Fruit fly (Drosophila melanogaster): ENCODE measurements around the gene sog.
A peak's percentile ranks its signal among the peaks of the same experiment; 100 is the strongest.

sog gene

dm6 chrX:15593477-15594229 is 39.6 kb downstream of the sog start, which contains the start of gene Chsy (continued):
- TF ChIP-seq exex (tag; optimal IDR thresholded peaks at IDR 0.05) (no peak), Pdp1 (GFP tag; optimal IDR thresholded peaks at IDR 0.05) (no peak), mld (GFP tag; IDR thresholded peaks at IDR 0.05; ENCODE audit: partially characterized antibody) (no peak), lola (GFP tag; optimal IDR thresholded peaks at IDR 0.05) (peak in 1 of 3 experiments; percentile 52), CG8765 (GFP tag; IDR thresholded peaks at IDR 0.05) (no peak), lbe (GFP tag; optimal IDR thresholded peaks at IDR 0.05) (no peak), CG2889 (GFP tag; IDR thresholded peaks at IDR 0.05) (no peak), eyg (GFP tag; optimal IDR thresholded peaks at IDR 0.05) (no peak), Vsx1 (GFP tag; optimal IDR thresholded peaks at IDR 0.05) (no peak), scrt (GFP tag; optimal IDR thresholded peaks at IDR 0.05) (no peak), Aef1 (GFP tag; IDR thresholded peaks at IDR 0.05) (no peak), CG12104 (GFP tag; optimal IDR thresholded peaks at IDR 0.05) (no peak), Sox102F (GFP tag; optimal IDR thresholded peaks at IDR 0.05) (no peak), h (optimal IDR thresholded peaks at IDR 0.05) (no peak), psq (GFP tag; optimal IDR thresholded peaks at IDR 0.05) (no peak), esg (GFP tag; conservative IDR thresholded peaks at IDR 0.05) (no peak), Med (GFP tag) (peak; percentile 78), CG31365 (tag; optimal IDR thresholded peaks at IDR 0.05) (no peak), jumu (GFP tag; optimal IDR thresholded peaks at IDR 0.05) (no peak), CG33213 (GFP tag; optimal IDR thresholded peaks at IDR 0.05) (no peak), CG14965 (GFP tag; optimal IDR thresholded peaks at IDR 0.05; ENCODE audit: borderline replicate concordance) (no peak), NC2α (GFP tag; optimal IDR thresholded peaks at IDR 0.05) (no peak), peb (GFP tag; IDR thresholded peaks at IDR 0.05) (no peak), CG13296 (GFP tag; optimal IDR thresholded peaks at IDR 0.05) (no peak), CG15601 (tag; optimal IDR thresholded peaks at IDR 0.05) (no peak), odd (GFP tag; optimal IDR thresholded peaks at IDR 0.05) (no peak), bcd (GFP tag; optimal IDR thresholded peaks at IDR 0.05) (no peak), NC2β (GFP tag; optimal IDR thresholded peaks at IDR 0.05) (no peak), ranshi (GFP tag; IDR thresholded peaks at IDR 0.05) (peak; percentile 22; the same call in 1 of the 2 replicates), Kr (GFP tag; optimal IDR thresholded peaks at IDR 0.05) (no peak), Nf-YA (GFP tag; IDR thresholded peaks at IDR 0.05) (no peak), klu (GFP tag; IDR thresholded peaks at IDR 0.05) (no peak), dan (GFP tag; IDR thresholded peaks at IDR 0.05) (no peak), CG8281 (tag; optimal IDR thresholded peaks at IDR 0.05) (no peak), CG8478 (optimal IDR thresholded peaks at IDR 0.05) (no peak), Dip2 (GFP tag; IDR thresholded peaks at IDR 0.05) (no peak), CG15696 (tag; optimal IDR thresholded peaks at IDR 0.05) (peak; percentile 12), Camta (GFP tag; optimal IDR thresholded peaks at IDR 0.05) (no peak), zen2 (GFP tag; IDR thresholded peaks at IDR 0.05; ENCODE audit: partially characterized antibody) (no peak), tna (GFP tag; IDR thresholded peaks at IDR 0.05; ENCODE audit: partially characterized antibody) (no peak), run (tag; optimal IDR thresholded peaks at IDR 0.05) (no peak), disco-r (GFP tag; optimal IDR thresholded peaks at IDR 0.05) (no peak), CG2712 (tag; optimal IDR thresholded peaks at IDR 0.05) (no peak), CG10431 (GFP tag; optimal IDR thresholded peaks at IDR 0.05) (no peak), Rx (GFP tag; IDR thresholded peaks at IDR 0.05) (no peak), CG17912 (GFP tag; optimal IDR thresholded peaks at IDR 0.05) (no peak), Neu2 (GFP tag; optimal IDR thresholded peaks at IDR 0.05; ENCODE audit: borderline replicate concordance) (no peak), zfh2 (GFP tag; optimal IDR thresholded peaks at IDR 0.05) (no peak), CHES-1-like (GFP tag; optimal IDR thresholded peaks at IDR 0.05) (no peak), Hsf (GFP tag; optimal IDR thresholded peaks at IDR 0.05) (no peak), Drgx (GFP tag; IDR thresholded peaks at IDR 0.05) (no peak)
